Fruit fly (Drosophila melanogaster) whole organism, embryonic: ENCODE data around the gene CG15034.

Source experiments
- ATbp ChIP-seq: fragments of 200-800 bp; sonication (Bioruptor generic); optimal IDR thresholded peaks from 2 replicates; lab custom pipeline; 2017; ENCODE audit warnings: missing biosample characterization, mild to moderate bottlenecking, missing genetic modification characterization, missing genetic modification reagents
- Ada2b ChIP-seq: fragments of 200-800 bp; sonication (Bioruptor generic); IDR thresholded peaks from 2 replicates; pipeline ENCODE4 v1.3.6; 2022; ENCODE audit warnings: missing biosample characterization, missing genetic modification characterization
- Adf1 ChIP-seq: fragments of 200-800 bp; sonication (Bioruptor generic); IDR thresholded peaks from 2 replicates; pipeline ENCODE4 v1.3.6; 2022; ENCODE audit warnings: missing biosample characterization, missing genetic modification characterization
- Awh ChIP-seq: fragments of 200-800 bp; sonication (Bioruptor generic); IDR thresholded peaks from 2 replicates; pipeline ENCODE4, ENCODE4 v1.3.6; 2022; ENCODE audit warnings: missing biosample characterization, missing genetic modification characterization
- Blimp-1 ChIP-seq: fragments of 200-800 bp; sonication (Bioruptor generic); optimal IDR thresholded peaks from 3 replicates; lab custom pipeline; 2018; ENCODE audit warnings: missing biosample characterization, missing genetic modification characterization, mild to moderate bottlenecking, moderate library complexity, missing genetic modification reagents
- CG10209 ChIP-seq: fragments of 200-800 bp; sonication (Bioruptor generic); optimal IDR thresholded peaks from 3 replicates; lab custom pipeline; 2017; ENCODE audit warnings: missing biosample characterization, mild to moderate bottlenecking, missing genetic modification characterization, missing genetic modification reagents
- CG10462 ChIP-seq: fragments of 200-800 bp; sonication (Bioruptor generic); optimal IDR thresholded peaks from 2 replicates; lab custom pipeline; 2016; ENCODE audit warnings: missing biosample characterization, missing genetic modification characterization
- CG10543 ChIP-seq: fragments of 200-800 bp; sonication (Bioruptor generic); optimal IDR thresholded peaks from 3 replicates; lab custom pipeline; 2017; ENCODE audit warnings: missing biosample characterization, mild to moderate bottlenecking, missing genetic modification characterization, moderate library complexity
- CG10654 ChIP-seq: fragments of 200-800 bp; sonication (Bioruptor generic); optimal IDR thresholded peaks from 2 replicates; lab custom pipeline; 2016; ENCODE audit warnings: missing biosample characterization, missing genetic modification characterization
- CG1233 ChIP-seq: fragments of 200-800 bp; sonication (Bioruptor generic); optimal IDR thresholded peaks from 4 replicates; lab custom pipeline; 2018; ENCODE audit warnings: missing biosample characterization, mild to moderate bottlenecking, missing genetic modification characterization
- CG15514 ChIP-seq: fragments of 200-800 bp; sonication (Bioruptor generic); optimal IDR thresholded peaks from 3 replicates; lab custom pipeline; 2017; ENCODE audit warnings: missing biosample characterization, missing genetic modification characterization, mild to moderate bottlenecking, moderate library complexity, missing genetic modification reagents
- CG1603 ChIP-seq: fragments of 200-800 bp; sonication (Bioruptor generic); optimal IDR thresholded peaks from 2 replicates; lab custom pipeline; 2019; ENCODE audit warnings: missing biosample characterization, mild to moderate bottlenecking, missing genetic modification characterization, moderate library complexity
- CG16863 ChIP-seq: fragments of 200-800 bp; sonication (Bioruptor generic); optimal IDR thresholded peaks from 3 replicates; lab custom pipeline; 2016; ENCODE audit warnings: missing biosample characterization, missing genetic modification characterization
- CG17612 ChIP-seq: fragments of 200-800 bp; sonication (Bioruptor generic); IDR thresholded peaks from 2 replicates; pipeline ENCODE4 v1.3.6; 2022; ENCODE audit warnings: missing biosample characterization, missing genetic modification characterization
- CG2129 ChIP-seq: fragments of 200-800 bp; sonication (Bioruptor generic); IDR thresholded peaks from 2 replicates; pipeline ENCODE4 v1.3.6; 2022; ENCODE audit warnings: missing biosample characterization, missing genetic modification characterization; ENCODE audit not compliant: partially characterized antibody
- CG30403 ChIP-seq: fragments of 200-800 bp; sonication (Bioruptor generic); optimal IDR thresholded peaks from 3 replicates; lab custom pipeline; 2016; ENCODE audit warnings: missing biosample characterization, missing genetic modification characterization
- CG31388 ChIP-seq: fragments of 200-800 bp; sonication (Bioruptor generic); optimal IDR thresholded peaks from 2 replicates; lab custom pipeline; 2016; ENCODE audit warnings: missing biosample characterization, missing genetic modification characterization
- CG32767 ChIP-seq: fragments of 200-800 bp; sonication (Bioruptor generic); IDR thresholded peaks from 2 replicates; pipeline ENCODE4 v1.3.6; 2022; ENCODE audit warnings: missing biosample characterization, missing genetic modification characterization
- CG34224 ChIP-seq: fragments of 200-800 bp; sonication (Bioruptor generic); IDR thresholded peaks from 3 replicates; pipeline ENCODE4 v1.3.6; 2022; ENCODE audit warnings: missing biosample characterization, missing genetic modification characterization; ENCODE audit not compliant: partially characterized antibody
- CG8924 ChIP-seq: fragments of 200-800 bp; optimal IDR thresholded peaks from 3 replicates; lab custom pipeline; 2019; ENCODE audit warnings: missing biosample characterization, mild to moderate bottlenecking, missing genetic modification characterization, moderate library complexity
- CkIIα-i1 ChIP-seq: fragments of 200-800 bp; sonication (Bioruptor generic); IDR thresholded peaks from 2 replicates; pipeline ENCODE4 v1.3.6; 2022; ENCODE audit warnings: missing biosample characterization, missing genetic modification characterization
- Dfd ChIP-seq, 2 experiments: fragments of >200 bp; optimal IDR thresholded peaks; 2 replicates each; lab custom pipeline; 2017; ENCODE audit warnings: missing biosample characterization in 2 of 2, missing genetic modification characterization in 2 of 2
- Gug ChIP-seq: fragments of 200-800 bp; sonication (Bioruptor generic); IDR thresholded peaks from 4 replicates; pipeline ENCODE4 v1.3.6; 2022; ENCODE audit warnings: missing biosample characterization, missing genetic modification characterization
- HLH4C ChIP-seq: fragments of 200-800 bp; sonication (Bioruptor generic); IDR thresholded peaks from 3 replicates; pipeline ENCODE4 v1.3.6; 2022; ENCODE audit warnings: missing biosample characterization, missing genetic modification characterization; ENCODE audit not compliant: partially characterized antibody
- HLH54F ChIP-seq: fragments of 200-800 bp; sonication (Bioruptor generic); optimal IDR thresholded peaks from 3 replicates; lab custom pipeline; 2016; ENCODE audit warnings: missing biosample characterization, missing genetic modification characterization
- HLHmδ ChIP-seq: fragments of 200-800 bp; sonication (Bioruptor generic); optimal IDR thresholded peaks from 2 replicates; lab custom pipeline; 2018; ENCODE audit warnings: missing biosample characterization, mild to moderate bottlenecking, missing genetic modification characterization, moderate library complexity
- Lpt ChIP-seq: fragments of >200 bp; optimal IDR thresholded peaks from 2 replicates; lab custom pipeline; 2018; ENCODE audit warnings: missing biosample characterization, missing genetic modification characterization
- MESR4 ChIP-seq: fragments of 200-800 bp; sonication (Bioruptor generic); optimal IDR thresholded peaks from 2 replicates; lab custom pipeline; 2018; ENCODE audit warnings: missing biosample characterization, mild to moderate bottlenecking, missing genetic modification characterization, moderate library complexity
- NFAT ChIP-seq: fragments of 200-800 bp; sonication (Bioruptor generic); IDR thresholded peaks from 2 replicates; pipeline ENCODE4 v1.3.6; 2022; ENCODE audit warnings: missing biosample characterization, missing genetic modification characterization
- Ptx1 ChIP-seq: fragments of 200-800 bp; sonication (Bioruptor generic); IDR thresholded peaks from 2 replicates; pipeline ENCODE4 v1.3.6; 2022; ENCODE audit warnings: missing biosample characterization, missing genetic modification characterization
- Rx ChIP-seq: fragments of 200-800 bp; sonication (Bioruptor generic); IDR thresholded peaks from 2 replicates; pipeline ENCODE4 v1.3.6; 2022; ENCODE audit warnings: missing biosample characterization, missing genetic modification characterization
- Tbp ChIP-seq: fragments of >200 bp; optimal IDR thresholded peaks from 2 replicates; lab custom pipeline; 2018; ENCODE audit warnings: missing biosample characterization, missing genetic modification characterization
- Usf ChIP-seq: fragments of 200-800 bp; sonication (Bioruptor generic); optimal IDR thresholded peaks from 2 replicates; lab custom pipeline; 2017; ENCODE audit warnings: missing genotype, missing biosample characterization, missing genetic modification characterization
- ac ChIP-seq: fragments of 200-800 bp; sonication (Bioruptor generic); optimal IDR thresholded peaks from 3 replicates; lab custom pipeline; 2017; ENCODE audit warnings: missing biosample characterization, mild to moderate bottlenecking, missing genetic modification characterization
- cato ChIP-seq: fragments of 200-800 bp; sonication (Bioruptor generic); optimal IDR thresholded peaks from 2 replicates; lab custom pipeline; 2016; ENCODE audit warnings: missing biosample characterization, missing genetic modification characterization, borderline replicate concordance
- corto ChIP-seq: fragments of 200-800 bp; sonication (Bioruptor generic); optimal IDR thresholded peaks from 2 replicates; lab custom pipeline; 2016; ENCODE audit warnings: missing biosample characterization, mild to moderate bottlenecking, missing genetic modification characterization, moderate library complexity
- dan ChIP-seq: fragments of 200-800 bp; sonication (Bioruptor generic); IDR thresholded peaks from 2 replicates; pipeline ENCODE4 v1.3.6; 2022; ENCODE audit warnings: missing biosample characterization, missing genetic modification characterization
- inv ChIP-seq: fragments of 200-800 bp; sonication (Bioruptor generic); IDR thresholded peaks from 2 replicates; pipeline ENCODE4 v1.3.6; 2022; ENCODE audit warnings: missing biosample characterization, missing genetic modification characterization; ENCODE audit not compliant: partially characterized antibody
- kay ChIP-seq: fragments of 200-800 bp; sonication (Bioruptor generic); optimal IDR thresholded peaks from 2 replicates; lab custom pipeline; 2016; ENCODE audit warnings: missing biosample characterization, missing genetic modification characterization
- kni ChIP-seq: fragments of 200-800 bp; sonication (Bioruptor generic); optimal IDR thresholded peaks from 3 replicates; lab custom pipeline; 2017; ENCODE audit warnings: mild to moderate bottlenecking, missing biosample characterization, missing genetic modification reagents, missing genetic modification characterization
- lmd ChIP-seq: fragments of 200-800 bp; sonication (Bioruptor generic); IDR thresholded peaks from 2 replicates; pipeline ENCODE4 v1.3.6; 2022; ENCODE audit warnings: missing biosample characterization, missing genetic modification characterization
- nom ChIP-seq: fragments of 200-800 bp; sonication (Bioruptor generic); optimal IDR thresholded peaks from 2 replicates; lab custom pipeline; 2017; ENCODE audit warnings: missing biosample characterization, missing genetic modification characterization, mild to moderate bottlenecking, moderate library complexity, missing genetic modification reagents
- sim ChIP-seq: fragments of 200-800 bp; sonication (Bioruptor generic); IDR thresholded peaks from 2 replicates; pipeline ENCODE4 v1.3.6; 2022; ENCODE audit warnings: missing biosample characterization, missing genetic modification characterization
- slou ChIP-seq: fragments of 200-800 bp; sonication (Bioruptor generic); optimal IDR thresholded peaks from 3 replicates; lab custom pipeline; 2016; ENCODE audit warnings: missing biosample characterization, missing genetic modification characterization
- slp2 ChIP-seq: fragments of 200-800 bp; sonication (Bioruptor generic); optimal IDR thresholded peaks from 2 replicates; lab custom pipeline; 2016; ENCODE audit warnings: missing biosample characterization, missing genetic modification characterization
- so ChIP-seq: fragments of 200-800 bp; sonication (Bioruptor generic); IDR thresholded peaks from 3 replicates; pipeline ENCODE4 v1.3.6; 2022; ENCODE audit warnings: missing biosample characterization, missing genetic modification characterization
- tap ChIP-seq: fragments of 200-800 bp; optimal IDR thresholded peaks from 3 replicates; lab custom pipeline; 2019; ENCODE audit warnings: missing biosample characterization, mild to moderate bottlenecking, missing genetic modification characterization, moderate library complexity
- toy ChIP-seq: fragments of 200-800 bp; sonication (Bioruptor generic); IDR thresholded peaks from 2 replicates; pipeline ENCODE4 v1.3.6; 2022; ENCODE audit warnings: missing biosample characterization, missing genetic modification characterization
- wek ChIP-seq: fragments of 200-800 bp; sonication (Bioruptor generic); optimal IDR thresholded peaks from 3 replicates; lab custom pipeline; 2018; ENCODE audit warnings: missing biosample characterization, mild to moderate bottlenecking, missing genetic modification characterization, moderate library complexity
- zen ChIP-seq: fragments of 200-800 bp; sonication (Bioruptor generic); optimal IDR thresholded peaks from 3 replicates; lab custom pipeline; 2018; ENCODE audit warnings: missing biosample characterization, mild to moderate bottlenecking, missing genetic modification characterization, moderate library complexity

CG15034 gene

dm6 chrX:7305753-7306338, 41.5 kb downstream of the CG15034 start (continued):
- TF ChIP-seq tap (tag; lab: Kevin White, UChicago) (no peak), CG16863 (GFP tag; lab: Kevin White, UChicago) (peak; percentile 43), CG2129 (GFP tag; lab: Robert Waterston, UW) (no peak), NFAT (GFP tag; lab: Robert Waterston, UW) (no peak), CG10654 (GFP tag; lab: Kevin White, UChicago) (peak; percentile 1), cato (GFP tag; lab: Kevin White, UChicago) (no peak), Gug (GFP tag; lab: Robert Waterston, UW) (peak; percentile 46; the same call in 2 of the 4 replicates), Ada2b (0 out of 2 replicates have a peak, but pooled peaks have one; percentile 15), inv (GFP tag; lab: Robert Waterston, UW) (no peak), CG32767 (GFP tag; lab: Robert Waterston, UW) (peak; percentile 65; the same call in 1 of the 2 replicates), slp2 (GFP tag; lab: Kevin White, UChicago) (peak; percentile 46), CG34224 (no peak), corto (GFP tag; lab: Kevin White, UChicago) (no peak), CG17612 (GFP tag; lab: Robert Waterston, UW) (no peak), CG30403 (GFP tag; lab: Kevin White, UChicago) (peak; percentile 68), slou (GFP tag; lab: Kevin White, UChicago) (no peak), Rx (0 out of 2 replicates have a peak, but pooled peaks have one; percentile 24), sim (GFP tag; lab: Robert Waterston, UW) (no peak), Awh (no peak), ac (GFP tag; lab: Kevin White, UChicago) (peak; percentile 51), zen (tag; lab: Kevin White, UChicago) (peak; percentile 13), wek (no peak), Usf (GFP tag; lab: Kevin White, UChicago) (peak; percentile 51), CG10543 (no peak), Tbp (GFP tag; lab: Kevin White, UChicago) (no peak), CG10462 (GFP tag; lab: Kevin White, UChicago) (no peak), Dfd (GFP tag; optimal IDR thresholded peaks at IDR 0.05; lab: Kevin White, UChicago) (no peak), so (no peak), lmd (GFP tag; lab: Robert Waterston, UW) (peak; percentile 51), Adf1 (GFP tag; lab: Robert Waterston, UW) (peak; percentile 8; the same call in 1 of the 2 replicates), Ptx1 (GFP tag; lab: Robert Waterston, UW) (peak; percentile 65), CkIIα-i1 (no peak), HLH54F (GFP tag; lab: Kevin White, UChicago) (no peak), toy (GFP tag; lab: Robert Waterston, UW) (no peak), CG1233 (GFP tag; lab: Kevin White, UChicago) (peak; percentile 29), ATbp (GFP tag; lab: Kevin White, UChicago) (peak; percentile 65), kay (peak; percentile 20), Lpt (GFP tag; lab: Kevin White, UChicago) (no peak), HLHmδ (GFP tag; lab: Kevin White, UChicago) (no peak), CG31388 (GFP tag; lab: Kevin White, UChicago) (no peak), MESR4 (GFP tag; lab: Kevin White, UChicago) (no peak), nom (GFP tag; lab: Kevin White, UChicago) (peak; percentile 82), CG8924 (tag; lab: Kevin White, UChicago) (peak; percentile 28), kni (GFP tag; lab: Kevin White, UChicago) (peak; percentile 36), CG15514 (no peak), dan (no peak), CG10209 (GFP tag; lab: Kevin White, UChicago) (peak; percentile 69), CG1603 (tag; lab: Kevin White, UChicago) (peak; percentile 24), HLH4C (GFP tag; lab: Robert Waterston, UW) (no peak), Blimp-1 (GFP tag; lab: Kevin White, UChicago) (peak; percentile 54)
